Worm (Caenorhabditis elegans): ENCODE measurements around the gene git-1.

- TF ChIP-seq lin-13 (tag; optimal IDR thresholded peaks at IDR 0.05) (no peak), pha-4 (tag; optimal IDR thresholded peaks at IDR 0.05) (no peak)
Observed at ce11 chrX:10532180-10532833, 7.6 kb downstream of the git-1 start.
